Fruit fly (Drosophila melanogaster) Kc167 (cell line): ENCODE measurements around the gene NELF-B.

ENCODE experiments used
- Myc ChIP-seq: fragments of >200 bp; optimal IDR thresholded peaks from 2 replicates; lab custom pipeline; 2017; ENCODE audit warnings: missing external identifiers
- Sin3A ChIP-seq: fragments of >200 bp; optimal IDR thresholded peaks from 2 replicates; lab custom pipeline; 2018; ENCODE audit warnings: missing external identifiers
- h ChIP-seq: fragments of >200 bp; optimal IDR thresholded peaks from 3 replicates; lab custom pipeline; 2018; ENCODE audit warnings: missing external identifiers
- insv ChIP-seq: fragments of >200 bp; optimal IDR thresholded peaks from 3 replicates; lab custom pipeline; 2018; ENCODE audit warnings: missing external identifiers
- psq ChIP-seq: fragments of >200 bp; optimal IDR thresholded peaks from 2 replicates; lab custom pipeline; 2017; ENCODE audit warnings: missing external identifiers

DNA sequence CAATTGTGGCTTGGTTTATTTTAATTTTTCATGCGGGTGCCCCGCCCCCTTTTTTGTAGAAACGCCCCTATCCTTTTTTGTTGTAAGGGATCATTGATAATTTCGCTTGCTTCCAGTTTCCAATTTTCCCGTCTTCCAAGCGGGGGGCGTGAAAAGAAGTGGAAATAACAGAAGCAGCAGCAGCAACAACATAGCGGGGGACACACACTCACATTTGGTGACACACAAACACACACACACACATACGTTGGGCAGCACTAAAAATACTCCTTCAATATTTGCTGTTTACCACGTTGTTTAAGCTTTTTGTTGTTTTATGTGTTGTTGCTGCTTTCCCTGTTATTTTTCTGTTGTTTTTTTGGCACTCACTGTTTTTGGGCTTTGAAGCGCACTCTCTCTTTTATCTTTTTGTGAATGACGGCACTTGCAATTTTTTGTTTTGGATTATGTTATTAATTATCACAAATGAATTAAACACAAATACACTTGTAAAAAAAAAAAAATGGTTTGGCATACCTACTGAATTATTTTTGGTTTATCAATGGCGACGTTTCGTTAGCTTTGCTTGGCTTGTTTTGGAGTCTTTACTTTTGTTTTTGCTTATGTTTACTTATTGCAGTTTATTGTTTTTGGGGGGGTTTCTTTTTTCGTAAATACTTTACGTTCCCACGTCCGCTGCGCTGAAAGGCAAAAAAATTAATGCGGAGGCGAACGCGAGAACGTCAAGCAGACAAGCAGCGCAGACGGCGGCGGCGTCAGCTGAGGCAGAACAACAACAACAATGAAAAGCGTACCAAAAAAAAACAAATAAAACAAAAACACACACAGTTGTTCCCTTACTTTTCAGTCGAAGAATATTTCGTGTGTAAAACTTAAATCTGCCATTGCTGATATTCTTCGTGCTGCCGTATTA is 23.6 kb downstream of the NELF-B start:
- no peak for TF ChIP-seq insv (lab: Kevin White, UChicago)
- no peak for TF ChIP-seq Myc
- no peak for TF ChIP-seq Sin3A (lab: Kevin White, UChicago)
- TF ChIP-seq h (lab: Kevin White, UChicago), result no peak
- no peak for TF ChIP-seq psq (lab: Kevin White, UChicago)
